Worm (Caenorhabditis elegans) whole organism, L1 larva: ENCODE measurements around the gene K02E2.7.

ENCODE experiments used
- fkh-10 ChIP-seq: sonication (generic microtip); optimal IDR thresholded peaks from 2 replicates; lab custom pipeline; 2017; ENCODE audit warnings: missing biosample characterization, missing genetic modification reagents, missing genetic modification characterization
- lin-13 ChIP-seq: fragments of 150-350 bp; optimal IDR thresholded peaks from 2 replicates; lab custom pipeline; 2014; ENCODE audit warnings: missing biosample characterization, missing genetic modification reagents, missing genetic modification characterization
- mep-1 ChIP-seq: fragments of 150-350 bp; optimal IDR thresholded peaks from 2 replicates; lab custom pipeline; 2014; ENCODE audit warnings: missing biosample characterization, missing genetic modification characterization
- nhr-85 ChIP-seq: sonication (generic microtip); peaks from one replicate; lab custom pipeline; 2016; ENCODE audit warnings: missing genetic modification characterization, inconsistent platforms, missing compliant biosample characterization
- snpc-4 ChIP-seq: fragments of 150-350 bp; optimal IDR thresholded peaks from 2 replicates; lab custom pipeline; 2014; ENCODE audit warnings: missing biosample characterization, missing genetic modification characterization
- unc-86 ChIP-seq: sonication (generic microtip); optimal IDR thresholded peaks from 2 replicates; lab custom pipeline; 2016; ENCODE audit warnings: missing genetic modification characterization, missing compliant biosample characterization

DNA sequence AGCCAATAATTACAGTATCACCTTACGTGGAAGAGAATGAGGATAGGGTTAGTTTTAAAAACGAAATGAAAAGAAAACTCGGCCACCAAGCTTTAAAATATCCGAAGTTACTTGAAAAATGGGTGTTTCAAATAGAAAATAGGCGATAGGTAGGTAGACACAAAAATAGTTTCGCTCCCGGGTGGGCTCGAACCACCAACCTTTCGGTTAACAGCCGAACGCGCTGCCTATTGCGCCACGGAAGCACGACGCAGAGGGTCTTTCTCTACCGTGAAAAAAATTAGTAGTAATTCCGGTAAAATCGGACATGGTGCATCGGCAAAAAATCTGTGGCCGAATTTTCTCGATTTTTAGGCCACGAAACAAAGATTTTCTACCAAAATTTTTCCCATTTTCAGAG lies 39.2 kb downstream of the K02E2.7 start:
- no peak for TF ChIP-seq lin-13 (GFP tag; lab: Kevin White, UChicago)
- no peak for TF ChIP-seq mep-1 (tag; lab: Kevin White, UChicago)
- no peak for TF ChIP-seq nhr-85 (tag; lab: Kevin White, UChicago)
- TF ChIP-seq snpc-4 (tag; lab: Kevin White, UChicago): no peak
- TF ChIP-seq unc-86 (tag; lab: Kevin White, UChicago): no peak
- no peak for TF ChIP-seq fkh-10
